Fruit fly (Drosophila melanogaster): Measurements from ENCODE around the gene CG11841.

Gene CG11841

DNA sequence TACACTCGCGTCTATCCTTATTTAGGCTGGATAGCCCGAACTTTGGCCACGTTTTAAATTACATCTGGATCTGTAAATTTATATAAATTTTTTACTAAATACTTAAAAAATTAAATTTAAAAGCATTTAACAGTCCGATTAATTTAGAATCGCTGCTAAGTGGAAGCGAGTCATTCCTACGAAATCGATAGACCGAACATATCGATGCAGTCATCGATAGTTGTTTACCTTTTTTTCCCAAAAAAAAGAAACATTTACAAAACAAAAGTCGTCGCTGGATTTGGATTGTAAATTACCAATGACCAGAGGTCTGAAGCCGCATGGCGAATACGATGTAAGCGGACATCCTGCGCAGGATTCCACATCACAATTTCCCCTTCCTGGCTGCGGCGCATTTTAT, 4.9 kb downstream of the CG11841 start, which contains the start of gene Sirt7 (continued):
- TF ChIP-seq gfzf (GFP tag; optimal IDR thresholded peaks at IDR 0.05) = no peak
- no peak for TF ChIP-seq tup (GFP tag; optimal IDR thresholded peaks at IDR 0.05)
- no peak for TF ChIP-seq peb (GFP tag; IDR thresholded peaks at IDR 0.05)
- TF ChIP-seq Scr (GFP tag; IDR thresholded peaks at IDR 0.05; ENCODE audit: partially characterized antibody) = peak; percentile 95
- TF ChIP-seq ranshi (GFP tag; IDR thresholded peaks at IDR 0.05) = no peak
- TF ChIP-seq Antp (GFP tag; optimal IDR thresholded peaks at IDR 0.05) = no peak
- TF ChIP-seq Dll (GFP tag; IDR thresholded peaks at IDR 0.05; ENCODE audit: partially characterized antibody) = peak; percentile 96
- peak; percentile 92 for TF ChIP-seq CG16813 (GFP tag; IDR thresholded peaks at IDR 0.05; ENCODE audit: partially characterized antibody)
- TF ChIP-seq CG5245 (GFP tag; optimal IDR thresholded peaks at IDR 0.05) = no peak
- peak; percentile 29 for TF ChIP-seq Sin3A (optimal IDR thresholded peaks at IDR 0.05)
- peak; percentile 55; the same call in 2 of the 3 replicates for TF ChIP-seq row (GFP tag; IDR thresholded peaks at IDR 0.05)
- peak; percentile 97 for TF ChIP-seq zen2 (GFP tag; IDR thresholded peaks at IDR 0.05; ENCODE audit: partially characterized antibody)
- TF ChIP-seq CG12155 (GFP tag; optimal IDR thresholded peaks at IDR 0.05) = peak; percentile 5
- TF ChIP-seq cwo (GFP tag; optimal IDR thresholded peaks at IDR 0.05) = no peak
- no peak for TF ChIP-seq CG11456 (GFP tag; IDR thresholded peaks at IDR 0.05)
- TF ChIP-seq mld (GFP tag; IDR thresholded peaks at IDR 0.05; ENCODE audit: partially characterized antibody) = peak; percentile 93
- peak; percentile 71 for TF ChIP-seq stwl (tag; optimal IDR thresholded peaks at IDR 0.05)
- TF ChIP-seq hbn (GFP tag; IDR thresholded peaks at IDR 0.05; ENCODE audit: partially characterized antibody) = peak; percentile 96
- peak; percentile 22 for TF ChIP-seq MESR4 (GFP tag; optimal IDR thresholded peaks at IDR 0.05)
- no peak for TF ChIP-seq eve (GFP tag; optimal IDR thresholded peaks at IDR 0.05)
- no peak for TF ChIP-seq bab2 (GFP tag; optimal IDR thresholded peaks at IDR 0.05)
- TF ChIP-seq CG13287 (GFP tag; IDR thresholded peaks at IDR 0.05; ENCODE audit: partially characterized antibody) = peak; percentile 98
- peak; percentile 89; the same call in 2 of the 3 replicates for TF ChIP-seq CG7963 (GFP tag; IDR thresholded peaks at IDR 0.05; ENCODE audit: partially characterized antibody)
- TF ChIP-seq unc-4 (GFP tag; IDR thresholded peaks at IDR 0.05; ENCODE audit: partially characterized antibody) = peak; percentile 96
- TF ChIP-seq HLH4C (GFP tag; IDR thresholded peaks at IDR 0.05; ENCODE audit: partially characterized antibody) = peak; percentile 93
- peak; percentile 5 for TF ChIP-seq CHES-1-like (GFP tag; optimal IDR thresholded peaks at IDR 0.05)
- no peak for TF ChIP-seq lab (GFP tag; optimal IDR thresholded peaks at IDR 0.05)
- peak; percentile 97 for TF ChIP-seq CG34224 (GFP tag; IDR thresholded peaks at IDR 0.05; ENCODE audit: partially characterized antibody)
- TF ChIP-seq BEAF-32 (GFP tag; optimal IDR thresholded peaks at IDR 0.05) = peak; percentile 86
- no peak for TF ChIP-seq crc (GFP tag; optimal IDR thresholded peaks at IDR 0.05)
- peak; percentile 13 for TF ChIP-seq phol (tag; optimal IDR thresholded peaks at IDR 0.05)
- TF ChIP-seq nmo (GFP tag; optimal IDR thresholded peaks at IDR 0.05) = peak; percentile 29
- TF ChIP-seq vnd (GFP tag; IDR thresholded peaks at IDR 0.05; ENCODE audit: partially characterized antibody) = peak; percentile 91
- TF ChIP-seq disco-r (GFP tag; optimal IDR thresholded peaks at IDR 0.05) = no peak
- peak; percentile 49 for TF ChIP-seq CG14710 (tag; optimal IDR thresholded peaks at IDR 0.05)
- TF ChIP-seq nom (GFP tag; optimal IDR thresholded peaks at IDR 0.05) = peak; percentile 72
- TF ChIP-seq CG2129 (GFP tag; IDR thresholded peaks at IDR 0.05; ENCODE audit: partially characterized antibody) = peak; percentile 93
- peak; percentile 93 for TF ChIP-seq tna (GFP tag; IDR thresholded peaks at IDR 0.05; ENCODE audit: partially characterized antibody)
- TF ChIP-seq CG4617 (GFP tag; optimal IDR thresholded peaks at IDR 0.05; ENCODE audit: borderline replicate concordance) = peak; percentile 11
- peak; percentile 86 for TF ChIP-seq nerfin-2 (GFP tag; IDR thresholded peaks at IDR 0.05; ENCODE audit: partially characterized antibody)
- TF ChIP-seq CG17829 (tag; optimal IDR thresholded peaks at IDR 0.05) = peak; percentile 33
- peak; percentile 75 for TF ChIP-seq Sry-δ (GFP tag; optimal IDR thresholded peaks at IDR 0.05)
- TF ChIP-seq nerfin-1 (tag; optimal IDR thresholded peaks at IDR 0.05) = no peak
- TF ChIP-seq Doc3 (GFP tag; IDR thresholded peaks at IDR 0.05; ENCODE audit: partially characterized antibody) = peak; percentile 95
- peak; percentile 94 for TF ChIP-seq sna (GFP tag; IDR thresholded peaks at IDR 0.05; ENCODE audit: partially characterized antibody)
- TF ChIP-seq CG13296 (GFP tag; optimal IDR thresholded peaks at IDR 0.05) = no peak
- TF ChIP-seq pzg (GFP tag; optimal IDR thresholded peaks at IDR 0.05) = peak; percentile 51
- peak; percentile 62 for TF ChIP-seq Med (GFP tag)
